Worm (Caenorhabditis elegans) whole organism, L2 larva: ENCODE measurements around the gene arrd-28.
A peak's percentile ranks its signal among the peaks of the same experiment; 100 is the strongest.

ENCODE experiments used
- C34F6.9 ChIP-seq: fragments of 150-350 bp; optimal IDR thresholded peaks from 2 replicates; lab custom pipeline; 2014; ENCODE audit warnings: missing biosample characterization, missing genetic modification characterization
- F13H6.1 ChIP-seq: sonication (generic microtip); optimal IDR thresholded peaks from 2 replicates; lab custom pipeline; 2016; ENCODE audit warnings: missing genetic modification characterization, missing compliant biosample characterization
- R02D3.7 ChIP-seq: fragments of 150-350 bp; optimal IDR thresholded peaks from 2 replicates; lab custom pipeline; 2014; ENCODE audit warnings: missing biosample characterization, missing genetic modification characterization
- Y55F3AM.14 ChIP-seq: fragments of 200-800 bp; sonication (Bioruptor generic); optimal IDR thresholded peaks from 2 replicates; lab custom pipeline; 2018; ENCODE audit warnings: mild to moderate bottlenecking, missing genetic modification characterization, missing compliant biosample characterization
- ZK546.5 ChIP-seq: sonication (generic microtip); optimal IDR thresholded peaks from 2 replicates; lab custom pipeline; 2017; ENCODE audit warnings: missing biosample characterization, missing genetic modification characterization
- alr-1 ChIP-seq: fragments of 150-350 bp; optimal IDR thresholded peaks from 2 replicates; lab custom pipeline; 2014; ENCODE audit warnings: missing biosample characterization, missing genetic modification characterization
- aly-2 ChIP-seq: fragments of 150-350 bp; optimal IDR thresholded peaks from 2 replicates; lab custom pipeline; 2014; ENCODE audit warnings: missing biosample characterization, missing genetic modification characterization
- ama-1 ChIP-seq: fragments of 150-350 bp; optimal IDR thresholded peaks from 2 replicates; lab custom pipeline; 2018; ENCODE audit warnings: inconsistent platforms
- blmp-1 ChIP-seq: sonication (generic microtip); optimal IDR thresholded peaks from 2 replicates; lab custom pipeline; 2017; ENCODE audit warnings: missing genetic modification characterization, mild to moderate bottlenecking, missing compliant biosample characterization, antibody characterized with exemption, moderate library complexity; ENCODE audit not compliant: insufficient read depth
- ceh-16 ChIP-seq: fragments of 150-350 bp; optimal IDR thresholded peaks from 2 replicates; lab custom pipeline; 2014; ENCODE audit warnings: missing biosample characterization, missing genetic modification characterization
- crh-2 ChIP-seq: sonication (generic microtip); optimal IDR thresholded peaks from 2 replicates; lab custom pipeline; 2017; ENCODE audit warnings: missing biosample characterization, missing genetic modification characterization
- dmd-4 ChIP-seq: sonication (generic microtip); optimal IDR thresholded peaks from 2 replicates; lab custom pipeline; 2017; ENCODE audit warnings: missing biosample characterization, missing genetic modification characterization
- egl-27 ChIP-seq: sonication (generic microtip); optimal IDR thresholded peaks from 3 replicates; lab custom pipeline; 2017; ENCODE audit warnings: missing biosample characterization, missing genetic modification reagents, missing genetic modification characterization
- elt-3 ChIP-seq: sonication (generic microtip); optimal IDR thresholded peaks from 2 replicates; lab custom pipeline; 2017; ENCODE audit warnings: missing biosample characterization, missing genetic modification characterization
- fos-1 ChIP-seq: fragments of 150-350 bp; optimal IDR thresholded peaks from 2 replicates; lab custom pipeline; 2014; ENCODE audit warnings: missing biosample characterization, missing genetic modification characterization
- gmeb-1 ChIP-seq: fragments of 150-350 bp; optimal IDR thresholded peaks from 2 replicates; lab custom pipeline; 2014; ENCODE audit warnings: missing biosample characterization, missing genetic modification characterization
- lin-11 ChIP-seq: fragments of 150-350 bp; sonication (generic microtip); optimal IDR thresholded peaks from 2 replicates; lab custom pipeline; 2014; ENCODE audit warnings: missing biosample characterization, missing genetic modification characterization, inconsistent platforms, mixed read lengths
- lin-39 ChIP-seq: fragments of 150-350 bp; optimal IDR thresholded peaks from 2 replicates; lab custom pipeline; 2014; ENCODE audit warnings: missing biosample characterization, missing genetic modification reagents, missing genetic modification characterization
- lsy-2 ChIP-seq, 2 experiments: fragments of 150-350 bp in 1 of 2; sonication (generic microtip) in 1 of 2; optimal IDR thresholded peaks; 2 replicates each; lab custom pipeline; 2014 to 2017; ENCODE audit warnings: missing biosample characterization in 2 of 2, missing genetic modification characterization in 2 of 2
- mab-5 ChIP-seq: fragments of 150-350 bp; optimal IDR thresholded peaks from 2 replicates; lab custom pipeline; 2014; ENCODE audit warnings: missing biosample characterization, missing genetic modification characterization
- mbf-1 ChIP-seq: sonication (generic microtip); optimal IDR thresholded peaks from 2 replicates; lab custom pipeline; 2017; ENCODE audit warnings: missing biosample characterization, missing genetic modification characterization
- nhr-10 ChIP-seq: sonication (generic microtip); optimal IDR thresholded peaks from 2 replicates; lab custom pipeline; 2017; ENCODE audit warnings: missing biosample characterization, missing genetic modification characterization
- nhr-11 ChIP-seq: fragments of 150-350 bp; optimal IDR thresholded peaks from 2 replicates; lab custom pipeline; 2014; ENCODE audit warnings: missing biosample characterization, missing genetic modification characterization
- nhr-12 ChIP-seq: fragments of 150-350 bp; optimal IDR thresholded peaks from 2 replicates; lab custom pipeline; 2014; ENCODE audit warnings: missing biosample characterization, missing genetic modification characterization
- nhr-129 ChIP-seq: fragments of 150-350 bp; optimal IDR thresholded peaks from 2 replicates; lab custom pipeline; 2014; ENCODE audit warnings: missing biosample characterization, missing genetic modification characterization
- nhr-21 ChIP-seq: fragments of 150-350 bp; optimal IDR thresholded peaks from 2 replicates; lab custom pipeline; 2014; ENCODE audit warnings: missing biosample characterization, missing genetic modification characterization
- nhr-23 ChIP-seq: fragments of 150-350 bp; optimal IDR thresholded peaks from 2 replicates; lab custom pipeline; 2014; ENCODE audit warnings: missing biosample characterization, missing genetic modification reagents, missing genetic modification characterization
- nhr-237 ChIP-seq: fragments of 150-350 bp; optimal IDR thresholded peaks from 2 replicates; lab custom pipeline; 2014; ENCODE audit warnings: missing biosample characterization, missing genetic modification characterization
- nhr-25 ChIP-seq: fragments of 150-350 bp; sonication (generic microtip); optimal IDR thresholded peaks from 3 replicates; lab custom pipeline; 2014; ENCODE audit warnings: missing biosample characterization, missing genetic modification characterization
- nhr-6 ChIP-seq: fragments of 150-350 bp; optimal IDR thresholded peaks from 2 replicates; lab custom pipeline; 2014; ENCODE audit warnings: missing biosample characterization, missing genetic modification characterization
- nhr-77 ChIP-seq: fragments of 150-350 bp; optimal IDR thresholded peaks from 2 replicates; lab custom pipeline; 2014; ENCODE audit warnings: missing biosample characterization, missing genetic modification characterization
- peb-1 ChIP-seq: fragments of 150-350 bp; optimal IDR thresholded peaks from 2 replicates; lab custom pipeline; 2014; ENCODE audit warnings: missing biosample characterization, missing genetic modification characterization
- skn-1 ChIP-seq: sonication (generic microtip); optimal IDR thresholded peaks from 2 replicates; lab custom pipeline; 2017; ENCODE audit warnings: missing biosample characterization, missing genetic modification characterization
- sma-3 ChIP-seq: sonication (generic microtip); optimal IDR thresholded peaks from 2 replicates; lab custom pipeline; 2016; ENCODE audit warnings: missing genetic modification reagents, missing genetic modification characterization, missing compliant biosample characterization
- sma-9 ChIP-seq, 2 experiments: fragments of 150-350 bp in 1 of 2; sonication (generic microtip) in 1 of 2; optimal IDR thresholded peaks; 2 replicates each; lab custom pipeline; 2014 to 2016; ENCODE audit warnings: missing genetic modification characterization in 2 of 2, mild to moderate bottlenecking in 1 of 2, missing biosample characterization in 1 of 2, missing compliant biosample characterization in 1 of 2, missing genetic modification reagents in 1 of 2, moderate library complexity in 1 of 2
- snpc-4 ChIP-seq: fragments of 150-350 bp; optimal IDR thresholded peaks from 2 replicates; lab custom pipeline; 2014; ENCODE audit warnings: missing biosample characterization, missing genetic modification characterization
- unc-39 ChIP-seq: fragments of 150-350 bp; optimal IDR thresholded peaks from 2 replicates; lab custom pipeline; 2014; ENCODE audit warnings: missing biosample characterization, missing genetic modification characterization
- unc-55 ChIP-seq: fragments of 150-350 bp; sonication (generic microtip); optimal IDR thresholded peaks from 3 replicates; lab custom pipeline; 2014; ENCODE audit warnings: missing biosample characterization, missing genetic modification reagents, missing genetic modification characterization
- unc-62 ChIP-seq: fragments of 150-350 bp; optimal IDR thresholded peaks from 2 replicates; lab custom pipeline; 2014; ENCODE audit warnings: missing biosample characterization, missing genetic modification reagents, missing genetic modification characterization
- ztf-11 ChIP-seq: sonication (generic microtip); optimal IDR thresholded peaks from 2 replicates; lab custom pipeline; 2017; ENCODE audit warnings: missing biosample characterization, missing genetic modification characterization
- ztf-4 ChIP-seq: fragments of 150-350 bp; optimal IDR thresholded peaks from 2 replicates; lab custom pipeline; 2014; ENCODE audit warnings: missing biosample characterization, missing genetic modification characterization

Gene arrd-28

ce11 chrX:10183695-10184094 is at the start of gene arrd-28:
Gene arrd-28 (plus strand): TSS chrX:10183995.
- TF ChIP-seq aly-2 (no peak), blmp-1 (no peak), C34F6.9 (no peak), nhr-6 (no peak), sma-3 (GFP tag; lab: Kevin White, UChicago) (no peak), lsy-2 (tag; optimal IDR thresholded peaks at IDR 0.05; lab: Kevin White, UChicago) (no peak), gmeb-1 (tag; lab: Kevin White, UChicago) (no peak), ama-1 (lab: Kevin White, UChicago) (no peak), ztf-11 (tag; lab: Kevin White, UChicago) (no peak), snpc-4 (tag; lab: Kevin White, UChicago) (no peak), sma-9 (GFP tag; optimal IDR thresholded peaks at IDR 0.05; lab: Kevin White, UChicago) (no peak), sma-9 (tag; optimal IDR thresholded peaks at IDR 0.05; lab: Kevin White, UChicago) (no peak)

ce11 chrX:10138494-10138893 is 45.3 kb upstream of the arrd-28 start, which contains the start of gene moc-1:
Gene moc-1 (minus strand): TSS chrX:10138620.
- TF ChIP-seq aly-2 = no peak

- no peak for TF ChIP-seq R02D3.7 (tag; lab: Kevin White, UChicago)
- TF ChIP-seq snpc-4 (tag; lab: Kevin White, UChicago) = no peak
- no peak for TF ChIP-seq Y55F3AM.14 (GFP tag; lab: Kevin White, UChicago)
- TF ChIP-seq ZK546.5 (tag; lab: Kevin White, UChicago) = no peak
- no peak for TF ChIP-seq alr-1 (tag; lab: Kevin White, UChicago)
- no peak for TF ChIP-seq unc-62
- TF ChIP-seq nhr-6 = no peak
- TF ChIP-seq nhr-10 = no peak
- TF ChIP-seq nhr-77 (tag; lab: Kevin White, UChicago) = no peak
Observed at ce11 chrX:10141264-10141663, 42.5 kb upstream of the arrd-28 start.

ce11 chrX:10141963-10142431 is 41.8 kb upstream of the arrd-28 start, which contains the start of gene oac-14:
Gene oac-14 (minus strand): TSS chrX:10142013.
- TF ChIP-seq fos-1 (tag; lab: Kevin White, UChicago) (peak; percentile 93), lsy-2 (tag; optimal IDR thresholded peaks at IDR 0.05; lab: Kevin White, UChicago) (peak in 1 of 2 experiments; percentile 12), gmeb-1 (tag; lab: Kevin White, UChicago) (peak; percentile 51), sma-3 (GFP tag; lab: Kevin White, UChicago) (peak; percentile 47), nhr-23 (tag; lab: Kevin White, UChicago) (no peak), mbf-1 (tag; lab: Kevin White, UChicago) (no peak), lin-11 (tag; lab: Kevin White, UChicago) (no peak), blmp-1 (no peak), sma-9 (GFP tag; optimal IDR thresholded peaks at IDR 0.05; lab: Kevin White, UChicago) (peak; percentile 90), sma-9 (tag; optimal IDR thresholded peaks at IDR 0.05; lab: Kevin White, UChicago) (no peak), F13H6.1 (tag; lab: Kevin White, UChicago) (peak; percentile 87), ztf-11 (tag; lab: Kevin White, UChicago) (no peak), ceh-16 (tag; lab: Kevin White, UChicago) (no peak), mab-5 (no peak), nhr-129 (peak; percentile 41), crh-2 (tag; lab: Kevin White, UChicago) (peak; percentile 78), elt-3 (no peak), nhr-77 (tag; lab: Kevin White, UChicago) (no peak), nhr-12 (tag; lab: Kevin White, UChicago) (no peak), unc-62 (no peak)

ce11 chrX:10145011-10145410 is 38.8 kb upstream of the arrd-28 start:
- TF ChIP-seq nhr-77 (tag; lab: Kevin White, UChicago) = no peak
- TF ChIP-seq nhr-25 (tag; lab: Kevin White, UChicago) = no peak
- no peak for TF ChIP-seq unc-62
- TF ChIP-seq alr-1 (tag; lab: Kevin White, UChicago) = no peak
- TF ChIP-seq fos-1 (tag; lab: Kevin White, UChicago) = peak; percentile 35
- no peak for TF ChIP-seq lin-39 (tag; lab: Kevin White, UChicago)
- TF ChIP-seq elt-3 = no peak
- TF ChIP-seq peb-1 (tag; lab: Kevin White, UChicago) = no peak
- TF ChIP-seq unc-55 = peak; percentile 49
- peak; percentile 79 for TF ChIP-seq sma-9 (GFP tag; optimal IDR thresholded peaks at IDR 0.05; lab: Kevin White, UChicago)
- TF ChIP-seq sma-9 (tag; optimal IDR thresholded peaks at IDR 0.05; lab: Kevin White, UChicago) = no peak
- no peak for TF ChIP-seq dmd-4 (tag; lab: Kevin White, UChicago)
- TF ChIP-seq skn-1 = no peak
- no peak for TF ChIP-seq egl-27
- TF ChIP-seq nhr-237 (tag; lab: Kevin White, UChicago) = no peak
- no peak for TF ChIP-seq mbf-1 (tag; lab: Kevin White, UChicago)
- TF ChIP-seq nhr-23 (tag; lab: Kevin White, UChicago) = no peak
- peak; percentile 59 for TF ChIP-seq nhr-21 (tag; lab: Kevin White, UChicago)
- TF ChIP-seq ztf-4 (tag; lab: Kevin White, UChicago) = peak; percentile 36
- TF ChIP-seq nhr-6 = no peak
- TF ChIP-seq unc-39 (tag; lab: Kevin White, UChicago) = no peak
- TF ChIP-seq R02D3.7 (tag; lab: Kevin White, UChicago) = no peak
- TF ChIP-seq gmeb-1 (tag; lab: Kevin White, UChicago) = peak; percentile 27
- TF ChIP-seq lsy-2 (tag; optimal IDR thresholded peaks at IDR 0.05; lab: Kevin White, UChicago) = peak; percentile 35 to 49
- peak; percentile 23 for TF ChIP-seq nhr-11 (tag; lab: Kevin White, UChicago)
- peak; percentile 80 for TF ChIP-seq crh-2 (tag; lab: Kevin White, UChicago)
- TF ChIP-seq sma-3 (GFP tag; lab: Kevin White, UChicago) = peak; percentile 66
- TF ChIP-seq nhr-12 (tag; lab: Kevin White, UChicago) = no peak
- TF ChIP-seq lin-11 (tag; lab: Kevin White, UChicago) = no peak
- no peak for TF ChIP-seq snpc-4 (tag; lab: Kevin White, UChicago)
- TF ChIP-seq F13H6.1 (tag; lab: Kevin White, UChicago) = peak; percentile 51
